Worm (Caenorhabditis elegans): Measurements from ENCODE around the gene C49F8.1.

The C49F8.1 gene

DNA sequence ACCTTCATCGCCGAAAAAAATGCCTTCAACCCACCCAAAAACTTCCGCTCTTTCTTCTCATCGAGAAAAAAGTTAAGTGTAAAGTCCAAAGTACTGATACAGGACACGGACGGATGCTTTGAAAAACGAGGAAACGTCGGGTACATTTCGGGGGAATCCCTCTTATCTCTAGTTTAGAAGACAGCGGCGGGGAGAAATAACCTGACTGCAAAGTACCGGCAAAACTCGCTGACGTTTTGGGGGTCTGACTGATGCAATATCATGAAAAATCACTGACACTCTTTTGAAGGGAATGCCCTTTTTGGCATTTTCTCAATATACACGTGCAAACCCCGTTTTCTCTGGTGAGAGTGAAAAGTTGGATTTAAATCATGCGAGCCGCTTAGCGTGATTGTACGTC, 8.3 kb downstream of the C49F8.1 start (continued):
- TF ChIP-seq unc-130 (GFP tag; optimal IDR thresholded peaks at IDR 0.05) (no peak), zim-3 (tag; optimal IDR thresholded peaks at IDR 0.05) (no peak), snpc-3.4 (tag; optimal IDR thresholded peaks at IDR 0.05) (no peak), F49E8.2 (tag; optimal IDR thresholded peaks at IDR 0.05; ENCODE audit: insufficient read depth) (no peak), egrh-3 (GFP tag; IDR thresholded peaks at IDR 0.05) (no peak), lsl-1 (GFP tag; optimal IDR thresholded peaks at IDR 0.05) (no peak), rec-8 (tag; optimal IDR thresholded peaks at IDR 0.05) (no peak), lir-1 (GFP tag; conservative IDR thresholded peaks at IDR 0.05) (no peak), snpc-1.1 (tag; optimal IDR thresholded peaks at IDR 0.05; ENCODE audit: insufficient read depth) (no peak), Y95B8A.8 (GFP tag; IDR thresholded peaks at IDR 0.05) (no peak), ztf-3 (GFP tag; optimal IDR thresholded peaks at IDR 0.05) (no peak), ceh-58 (GFP tag; IDR thresholded peaks at IDR 0.05) (no peak), hlh-26 (GFP tag; conservative IDR thresholded peaks at IDR 0.05) (no peak), nhr-120 (GFP tag; IDR thresholded peaks at IDR 0.05) (no peak), sptf-2 (GFP tag; optimal IDR thresholded peaks at IDR 0.05) (no peak), snpc-1.3 (tag; optimal IDR thresholded peaks at IDR 0.05; ENCODE audit: insufficient read depth) (no peak), attf-6 (GFP tag; IDR thresholded peaks at IDR 0.05) (no peak), C17E4.6 (GFP tag; IDR thresholded peaks at IDR 0.05) (no peak), madf-10 (tag; optimal IDR thresholded peaks at IDR 0.05) (no peak), nhr-90 (tag; optimal IDR thresholded peaks at IDR 0.05) (peak; percentile 38), attf-3 (GFP tag; conservative IDR thresholded peaks at IDR 0.05) (no peak), C06A6.2 (GFP tag; conservative IDR thresholded peaks at IDR 0.05) (peak; percentile 53; the same call in 1 of the 2 replicates), mel-28 (tag; optimal IDR thresholded peaks at IDR 0.05; ENCODE audit: borderline replicate concordance) (no peak), madf-6 (GFP tag; IDR thresholded peaks at IDR 0.05) (no peak), Y56A3A.18 (GFP tag; IDR thresholded peaks at IDR 0.05) (0 out of 2 replicates have a peak, but pooled peaks have one; percentile 28), nhr-179 (tag; optimal IDR thresholded peaks at IDR 0.05) (no peak), zfh-2 (GFP tag; conservative IDR thresholded peaks at IDR 0.05) (no peak), fkh-3 (tag; optimal IDR thresholded peaks at IDR 0.05) (no peak), tbp1 (GFP tag; optimal IDR thresholded peaks at IDR 0.05) (peak; percentile 54), athp-1 (tag; optimal IDR thresholded peaks at IDR 0.05) (no peak), F23B12.7 (tag; optimal IDR thresholded peaks at IDR 0.05; ENCODE audit: insufficient read depth) (no peak), lsy-27 (tag; optimal IDR thresholded peaks at IDR 0.05; ENCODE audit: borderline replicate concordance, insufficient read depth) (no peak), F39B2.1 (GFP tag; IDR thresholded peaks at IDR 0.05) (no peak), chd-7 (tag; optimal IDR thresholded peaks at IDR 0.05) (peak; percentile 66), nhr-80 (tag; optimal IDR thresholded peaks at IDR 0.05) (peak; percentile 89), B0336.3 (GFP tag; IDR thresholded peaks at IDR 0.05) (peak; percentile 30; the same call in 1 of the 2 replicates), T07F8.4 (tag; optimal IDR thresholded peaks at IDR 0.05) (no peak), let-607 (tag; optimal IDR thresholded peaks at IDR 0.05) (peak in 1 of 2 experiments; percentile 46), pha-4 (tag; optimal IDR thresholded peaks at IDR 0.05) (no peak), ztf-28 (GFP tag; IDR thresholded peaks at IDR 0.05) (no peak), xnd-1 (tag; optimal IDR thresholded peaks at IDR 0.05) (no peak), let-526 (GFP tag; IDR thresholded peaks at IDR 0.05) (no peak), madf-8 (GFP tag; conservative IDR thresholded peaks at IDR 0.05) (no peak), nfya-2 (GFP tag; IDR thresholded peaks at IDR 0.05) (no peak), dpff-1 (tag; optimal IDR thresholded peaks at IDR 0.05) (no peak), nhr-27 (tag; optimal IDR thresholded peaks at IDR 0.05) (no peak), F52B5.7 (tag; optimal IDR thresholded peaks at IDR 0.05) (no peak), dpl-1 (GFP tag; optimal IDR thresholded peaks at IDR 0.05) (no peak)

Data from whole organism, young adult.